Worm (Caenorhabditis elegans) whole organism, early embryonic: Measurements from ENCODE around the gene frpr-7.

ENCODE experiments used
- ama-1 ChIP-seq: fragments of 150-350 bp; optimal IDR thresholded peaks from 2 replicates; lab custom pipeline; 2014
- ceh-13 ChIP-seq: fragments of 200-800 bp; sonication (Bioruptor generic); optimal IDR thresholded peaks from 2 replicates; lab custom pipeline; 2018; ENCODE audit warnings: mild to moderate bottlenecking, missing genetic modification characterization, missing compliant biosample characterization
- ets-7 ChIP-seq: sonication (generic microtip); optimal IDR thresholded peaks from 2 replicates; lab custom pipeline; 2016; ENCODE audit warnings: missing genotype, missing genetic modification characterization, missing compliant biosample characterization
- flt-1 ChIP-seq: fragments of 200-800 bp; sonication (Bioruptor generic); IDR thresholded peaks from 2 replicates; pipeline ENCODE4 v1.3.6; 2022; ENCODE audit warnings: missing genetic modification characterization, missing compliant biosample characterization
- hmbx-1 ChIP-seq: sonication (generic microtip); optimal IDR thresholded peaks from 2 replicates; lab custom pipeline; 2016; ENCODE audit warnings: mild to moderate bottlenecking, missing genetic modification characterization, missing compliant biosample characterization
- hmg-4 ChIP-seq: fragments of 200-800 bp; sonication (Bioruptor generic); optimal IDR thresholded peaks from 2 replicates; lab custom pipeline; 2018; ENCODE audit warnings: mild to moderate bottlenecking, missing genetic modification characterization, missing compliant biosample characterization
- scrt-1 ChIP-seq: fragments of 200-800 bp; sonication (Bioruptor generic); IDR thresholded peaks from 2 replicates; pipeline ENCODE4 v1.3.6; 2022; ENCODE audit warnings: missing genetic modification characterization, missing compliant biosample characterization
- sea-1 ChIP-seq: fragments of 200-800 bp; sonication (Bioruptor generic); conservative IDR thresholded peaks from 2 replicates; pipeline ENCODE4 v1.3.6; 2022; ENCODE audit warnings: missing genetic modification characterization, missing compliant biosample characterization
- tbx-11 ChIP-seq: fragments of 200-800 bp; sonication (Bioruptor generic); IDR thresholded peaks from 2 replicates; pipeline ENCODE4 v1.3.6; 2022; ENCODE audit warnings: missing genetic modification characterization, missing compliant biosample characterization
- tra-4 ChIP-seq: sonication (generic microtip); optimal IDR thresholded peaks from 2 replicates; lab custom pipeline; 2017; ENCODE audit warnings: missing genetic modification characterization, missing compliant biosample characterization

- no peak for TF ChIP-seq ceh-13 (GFP tag; lab: Kevin White, UChicago)
- TF ChIP-seq sea-1 (GFP tag; lab: Robert Waterston, UW): no peak
- TF ChIP-seq ama-1 (lab: Kevin White, UChicago): no peak
- no peak for TF ChIP-seq tra-4
- TF ChIP-seq flt-1: no peak
- no peak for TF ChIP-seq hmg-4 (GFP tag; lab: Kevin White, UChicago)
- TF ChIP-seq hmbx-1 (tag; lab: Kevin White, UChicago): no peak
- TF ChIP-seq tbx-11: no peak
- no peak for TF ChIP-seq scrt-1 (GFP tag; lab: Robert Waterston, UW)
- no peak for TF ChIP-seq ets-7
Measured at ce11 chrX:17519476-17519875, 60.2 kb downstream of the frpr-7 start.
